Worm (Caenorhabditis elegans) whole organism, early embryonic: ENCODE measurements around the gene Y60A3A.24.

Source experiments
- B0310.2 ChIP-seq: sonication (generic microtip); optimal IDR thresholded peaks from 2 replicates; lab custom pipeline; 2016; ENCODE audit warnings: mild to moderate bottlenecking, missing genetic modification characterization, missing compliant biosample characterization
- F13C5.2 ChIP-seq: sonication (generic microtip); optimal IDR thresholded peaks from 2 replicates; lab custom pipeline; 2017; ENCODE audit warnings: mild to moderate bottlenecking, missing genetic modification characterization, inconsistent platforms, missing compliant biosample characterization
- aly-1 ChIP-seq: sonication (generic microtip); optimal IDR thresholded peaks from 2 replicates; lab custom pipeline; 2016; ENCODE audit warnings: missing genetic modification characterization, missing compliant biosample characterization
- ama-1 ChIP-seq: fragments of 150-350 bp; optimal IDR thresholded peaks from 2 replicates; lab custom pipeline; 2014
- ceh-13 ChIP-seq: fragments of 200-800 bp; sonication (Bioruptor generic); optimal IDR thresholded peaks from 2 replicates; lab custom pipeline; 2018; ENCODE audit warnings: mild to moderate bottlenecking, missing genetic modification characterization, missing compliant biosample characterization
- ceh-36 ChIP-seq: sonication (generic microtip); optimal IDR thresholded peaks from 2 replicates; lab custom pipeline; 2016; ENCODE audit warnings: missing genetic modification characterization, inconsistent platforms, missing compliant biosample characterization
- ets-7 ChIP-seq: sonication (generic microtip); optimal IDR thresholded peaks from 2 replicates; lab custom pipeline; 2016; ENCODE audit warnings: missing genotype, missing genetic modification characterization, missing compliant biosample characterization
- flt-1 ChIP-seq: fragments of 200-800 bp; sonication (Bioruptor generic); IDR thresholded peaks from 2 replicates; pipeline ENCODE4 v1.3.6; 2022; ENCODE audit warnings: missing genetic modification characterization, missing compliant biosample characterization
- hmbx-1 ChIP-seq: sonication (generic microtip); optimal IDR thresholded peaks from 2 replicates; lab custom pipeline; 2016; ENCODE audit warnings: mild to moderate bottlenecking, missing genetic modification characterization, missing compliant biosample characterization
- hmg-4 ChIP-seq: fragments of 200-800 bp; sonication (Bioruptor generic); optimal IDR thresholded peaks from 2 replicates; lab custom pipeline; 2018; ENCODE audit warnings: mild to moderate bottlenecking, missing genetic modification characterization, missing compliant biosample characterization
- hnd-1 ChIP-seq: sonication (generic microtip); optimal IDR thresholded peaks from 2 replicates; lab custom pipeline; 2016; ENCODE audit warnings: missing genetic modification characterization, missing compliant biosample characterization
- pes-1 ChIP-seq: fragments of 200-800 bp; sonication (Bioruptor generic); IDR thresholded peaks from 2 replicates; pipeline ENCODE4 v1.3.6; 2022; ENCODE audit warnings: missing genetic modification reagents, missing genetic modification characterization, missing compliant biosample characterization
- scrt-1 ChIP-seq: fragments of 200-800 bp; sonication (Bioruptor generic); IDR thresholded peaks from 2 replicates; pipeline ENCODE4 v1.3.6; 2022; ENCODE audit warnings: missing genetic modification characterization, missing compliant biosample characterization
- sea-1 ChIP-seq: fragments of 200-800 bp; sonication (Bioruptor generic); conservative IDR thresholded peaks from 2 replicates; pipeline ENCODE4 v1.3.6; 2022; ENCODE audit warnings: missing genetic modification characterization, missing compliant biosample characterization
- tbx-11 ChIP-seq: fragments of 200-800 bp; sonication (Bioruptor generic); IDR thresholded peaks from 2 replicates; pipeline ENCODE4 v1.3.6; 2022; ENCODE audit warnings: missing genetic modification characterization, missing compliant biosample characterization
- tbx-37 ChIP-seq: fragments of 200-800 bp; sonication (Bioruptor generic); conservative IDR thresholded peaks from 2 replicates; pipeline ENCODE4 v1.3.6; 2022; ENCODE audit warnings: missing genetic modification reagents, missing genetic modification characterization, missing compliant biosample characterization
- tra-4 ChIP-seq: sonication (generic microtip); optimal IDR thresholded peaks from 2 replicates; lab custom pipeline; 2017; ENCODE audit warnings: missing genetic modification characterization, missing compliant biosample characterization

Y60A3A.24 gene

DNA sequence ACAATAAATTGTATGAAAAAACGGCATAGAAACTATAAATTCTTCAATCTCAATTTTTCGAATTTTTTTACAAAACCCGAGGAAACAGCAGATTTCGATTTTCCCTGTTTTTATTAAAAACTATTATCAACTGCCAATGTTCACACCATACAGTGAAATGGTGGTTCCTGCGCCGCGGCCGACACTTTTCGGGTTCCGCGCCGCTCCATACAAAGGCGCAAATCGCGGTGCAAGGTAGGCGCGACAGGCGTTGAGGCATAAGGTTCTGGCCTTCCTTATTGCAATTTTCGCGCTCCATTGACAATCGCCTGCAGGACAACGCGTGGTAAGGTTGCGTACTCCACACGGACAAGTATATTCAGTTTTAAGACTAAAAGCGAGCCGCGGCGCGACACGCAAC is 5.1 kb upstream of the Y60A3A.24 start:
- no peak for TF ChIP-seq tbx-11
- TF ChIP-seq sea-1 (GFP tag; lab: Robert Waterston, UW), result no peak
- TF ChIP-seq aly-1 (tag; lab: Kevin White, UChicago), result no peak
- TF ChIP-seq tbx-37, result no peak
- TF ChIP-seq pes-1 (GFP tag; lab: Robert Waterston, UW), result no peak
- no peak for TF ChIP-seq tra-4 (tag; lab: Kevin White, UChicago)
- TF ChIP-seq hnd-1 (tag; lab: Kevin White, UChicago), result no peak
- no peak for TF ChIP-seq F13C5.2 (tag; lab: Kevin White, UChicago)
- no peak for TF ChIP-seq hmg-4
- TF ChIP-seq scrt-1 (GFP tag; lab: Robert Waterston, UW), result no peak
- no peak for TF ChIP-seq B0310.2 (tag; lab: Kevin White, UChicago)
- no peak for TF ChIP-seq ceh-36 (tag; lab: Kevin White, UChicago)

DNA sequence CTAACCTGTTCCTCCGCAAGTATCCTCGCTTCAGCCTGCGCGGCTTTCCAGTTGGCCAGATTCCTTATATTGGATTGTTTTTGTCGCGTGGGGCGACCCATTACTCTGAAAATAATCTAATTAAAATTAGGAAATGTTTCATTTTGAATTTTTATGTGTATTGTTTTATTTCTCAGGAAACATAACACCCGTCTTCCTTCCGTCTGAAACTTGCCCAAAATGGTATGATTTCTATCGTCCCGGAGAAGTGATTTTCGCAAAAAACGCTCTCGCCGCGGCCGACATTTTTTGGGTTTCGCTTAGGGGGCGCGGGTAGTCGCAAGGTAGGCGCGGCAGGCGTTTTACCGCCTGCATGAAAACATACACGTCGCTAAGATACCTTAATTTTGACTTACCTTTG is 4.5 kb upstream of the Y60A3A.24 start, which contains the start of gene clec-260:
Gene clec-260, minus strand, starts transcription at position 101 of the 400 bp plus-strand sequence.
- no peak for TF ChIP-seq hmg-4
- TF ChIP-seq ama-1, result no peak
- no peak for TF ChIP-seq tbx-37
- no peak for TF ChIP-seq ceh-36 (tag; lab: Kevin White, UChicago)
- no peak for TF ChIP-seq hnd-1 (tag; lab: Kevin White, UChicago)
- TF ChIP-seq flt-1, result no peak
- TF ChIP-seq hmbx-1 (tag; lab: Kevin White, UChicago), result no peak
- TF ChIP-seq ceh-13, result no peak
- no peak for TF ChIP-seq tbx-11
- no peak for TF ChIP-seq F13C5.2 (tag; lab: Kevin White, UChicago)
- no peak for TF ChIP-seq pes-1 (GFP tag; lab: Robert Waterston, UW)
- TF ChIP-seq sea-1 (GFP tag; lab: Robert Waterston, UW), result no peak
- TF ChIP-seq scrt-1 (GFP tag; lab: Robert Waterston, UW), result no peak
- no peak for TF ChIP-seq aly-1 (tag; lab: Kevin White, UChicago)
- no peak for TF ChIP-seq ets-7 (tag; lab: Kevin White, UChicago)
- TF ChIP-seq tra-4 (tag; lab: Kevin White, UChicago), result no peak
- TF ChIP-seq B0310.2 (tag; lab: Kevin White, UChicago), result no peak

DNA sequence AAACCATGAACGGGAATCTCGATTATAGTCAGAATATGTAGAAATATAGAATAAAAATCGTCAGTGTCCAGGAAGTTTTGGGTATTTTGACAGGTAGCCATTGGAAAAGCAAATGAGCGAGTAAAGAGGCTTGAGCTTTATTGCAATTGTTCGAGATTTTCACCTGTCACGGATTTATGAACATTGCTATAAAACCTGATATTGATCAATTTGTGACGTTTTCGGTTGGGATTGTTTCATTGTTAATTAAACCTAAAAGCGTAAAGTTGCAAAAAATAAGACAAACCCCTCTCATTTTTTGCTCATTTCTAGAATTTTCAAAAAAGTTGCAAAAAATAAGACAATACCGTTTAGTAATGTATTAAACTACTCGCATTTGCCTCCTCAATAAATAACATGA is 3.5 kb downstream of the Y60A3A.24 start, which contains the start of gene srh-183:
Gene srh-183, minus strand, starts transcription at position 101 of the 400 bp plus-strand sequence.
- TF ChIP-seq ceh-13, result no peak
- no peak for TF ChIP-seq flt-1
- TF ChIP-seq hmbx-1 (tag; lab: Kevin White, UChicago), result no peak
- TF ChIP-seq pes-1 (GFP tag; lab: Robert Waterston, UW), result no peak
- no peak for TF ChIP-seq F13C5.2 (tag; lab: Kevin White, UChicago)
- no peak for TF ChIP-seq ceh-36 (tag; lab: Kevin White, UChicago)
- TF ChIP-seq B0310.2 (tag; lab: Kevin White, UChicago), result no peak
- no peak for TF ChIP-seq tbx-37
- TF ChIP-seq sea-1 (GFP tag; lab: Robert Waterston, UW), result no peak
- no peak for TF ChIP-seq tra-4 (tag; lab: Kevin White, UChicago)
- TF ChIP-seq tbx-11, result no peak
- TF ChIP-seq aly-1 (tag; lab: Kevin White, UChicago), result no peak
- no peak for TF ChIP-seq hnd-1 (tag; lab: Kevin White, UChicago)
- TF ChIP-seq ama-1, result no peak

ce11 chrV:19972984-19973383 is 8.7 kb downstream of the Y60A3A.24 start, which contains the start of gene srh-173:
Gene srh-173, plus strand, starts transcription at chrV:19973284.
- TF ChIP-seq sea-1 (GFP tag; lab: Robert Waterston, UW) (no peak), F13C5.2 (tag; lab: Kevin White, UChicago) (no peak), ama-1 (no peak), aly-1 (tag; lab: Kevin White, UChicago) (no peak), flt-1 (no peak), hmbx-1 (tag; lab: Kevin White, UChicago) (no peak)

ce11 chrV:19965626-19966025 is 16.1 kb downstream of the Y60A3A.24 start, which contains the start of gene srh-171:
Gene srh-171, plus strand, starts transcription at chrV:19965700.
- TF ChIP-seq hmbx-1 (tag; lab: Kevin White, UChicago), result no peak
- TF ChIP-seq ceh-13, result no peak
- peak; percentile 78 for TF ChIP-seq ama-1

- no peak for TF ChIP-seq scrt-1 (GFP tag; lab: Robert Waterston, UW)
- peak; percentile 13 for TF ChIP-seq hmg-4
Observed at ce11 chrV:19961971-19962370, 19.7 kb downstream of the Y60A3A.24 start.

DNA sequence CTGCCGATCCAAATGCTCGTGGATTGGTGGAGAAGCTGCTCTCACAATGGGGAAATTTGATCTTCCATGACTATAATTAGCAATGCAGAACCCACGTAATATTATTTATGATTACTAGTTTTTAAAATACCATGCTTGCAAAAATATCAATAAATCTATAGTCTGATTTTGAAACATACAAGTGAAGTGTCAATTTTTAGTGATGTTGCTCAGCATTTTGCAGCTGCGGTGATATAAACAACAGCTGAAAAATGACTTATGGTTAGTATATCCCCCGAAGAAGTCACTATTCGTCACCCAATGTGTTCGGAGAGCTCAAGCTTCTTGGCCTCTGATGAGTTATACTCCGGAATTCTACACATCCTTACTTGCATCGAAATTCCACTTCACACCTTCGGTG is 22.9 kb downstream of the Y60A3A.24 start, which contains the start of gene srh-172:
Gene srh-172, plus strand, starts transcription at position 301 of the 400 bp plus-strand sequence.
- TF ChIP-seq B0310.2 (tag; lab: Kevin White, UChicago) (no peak), hnd-1 (tag; lab: Kevin White, UChicago) (no peak), tra-4 (tag; lab: Kevin White, UChicago) (no peak), scrt-1 (GFP tag; lab: Robert Waterston, UW) (no peak), F13C5.2 (tag; lab: Kevin White, UChicago) (no peak), ets-7 (tag; lab: Kevin White, UChicago) (no peak), flt-1 (no peak), pes-1 (GFP tag; lab: Robert Waterston, UW) (no peak), ceh-13 (no peak), hmbx-1 (tag; lab: Kevin White, UChicago) (no peak), tbx-11 (no peak)

DNA sequence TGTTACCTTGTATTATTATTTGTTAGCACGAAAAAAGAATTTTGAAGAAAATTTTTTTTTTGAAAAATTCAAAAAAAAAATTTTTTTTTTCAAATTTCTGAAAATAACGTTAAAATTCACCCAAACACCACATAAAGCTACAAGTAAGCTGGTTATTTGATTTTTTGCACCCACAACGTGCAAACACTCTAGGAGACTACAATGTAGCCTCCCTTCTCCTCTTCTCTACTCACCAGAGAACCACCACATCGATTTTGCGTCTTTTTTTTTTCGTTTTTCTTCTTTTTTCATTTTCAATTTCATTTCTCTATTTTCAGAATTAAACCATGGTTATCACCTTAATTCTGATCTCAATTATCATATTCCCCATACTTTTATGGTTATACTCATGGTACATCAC is 26.5 kb downstream of the Y60A3A.24 start, which contains the start of gene abhd-3.1:
Gene abhd-3.1, plus strand, starts transcription at position 318 of the 400 bp plus-strand sequence.
- TF ChIP-seq hmg-4 (no peak), F13C5.2 (tag; lab: Kevin White, UChicago) (no peak), sea-1 (GFP tag; lab: Robert Waterston, UW) (no peak), aly-1 (tag; lab: Kevin White, UChicago) (no peak), ceh-13 (no peak), tra-4 (tag; lab: Kevin White, UChicago) (no peak), ceh-36 (tag; lab: Kevin White, UChicago) (no peak), pes-1 (GFP tag; lab: Robert Waterston, UW) (no peak), ama-1 (no peak), hnd-1 (tag; lab: Kevin White, UChicago) (no peak), flt-1 (no peak), hmbx-1 (tag; lab: Kevin White, UChicago) (no peak), ets-7 (tag; lab: Kevin White, UChicago) (no peak), tbx-11 (no peak), B0310.2 (tag; lab: Kevin White, UChicago) (no peak), scrt-1 (GFP tag; lab: Robert Waterston, UW) (no peak), tbx-37 (no peak)
